Worm (Caenorhabditis elegans) whole organism, early embryonic: ENCODE results near the gene srp-6.

Source experiments
- B0310.2 ChIP-seq: sonication (generic microtip); optimal IDR thresholded peaks from 2 replicates; lab custom pipeline; 2016; ENCODE audit warnings: mild to moderate bottlenecking, missing genetic modification characterization, missing compliant biosample characterization
- F13C5.2 ChIP-seq: sonication (generic microtip); optimal IDR thresholded peaks from 2 replicates; lab custom pipeline; 2017; ENCODE audit warnings: mild to moderate bottlenecking, missing genetic modification characterization, inconsistent platforms, missing compliant biosample characterization
- aly-1 ChIP-seq: sonication (generic microtip); optimal IDR thresholded peaks from 2 replicates; lab custom pipeline; 2016; ENCODE audit warnings: missing genetic modification characterization, missing compliant biosample characterization
- ama-1 ChIP-seq: fragments of 150-350 bp; optimal IDR thresholded peaks from 2 replicates; lab custom pipeline; 2014
- ceh-13 ChIP-seq: fragments of 200-800 bp; sonication (Bioruptor generic); optimal IDR thresholded peaks from 2 replicates; lab custom pipeline; 2018; ENCODE audit warnings: mild to moderate bottlenecking, missing genetic modification characterization, missing compliant biosample characterization
- ceh-36 ChIP-seq: sonication (generic microtip); optimal IDR thresholded peaks from 2 replicates; lab custom pipeline; 2016; ENCODE audit warnings: missing genetic modification characterization, inconsistent platforms, missing compliant biosample characterization
- ets-7 ChIP-seq: sonication (generic microtip); optimal IDR thresholded peaks from 2 replicates; lab custom pipeline; 2016; ENCODE audit warnings: missing genotype, missing genetic modification characterization, missing compliant biosample characterization
- flt-1 ChIP-seq: fragments of 200-800 bp; sonication (Bioruptor generic); IDR thresholded peaks from 2 replicates; pipeline ENCODE4 v1.3.6; 2022; ENCODE audit warnings: missing genetic modification characterization, missing compliant biosample characterization
- hmbx-1 ChIP-seq: sonication (generic microtip); optimal IDR thresholded peaks from 2 replicates; lab custom pipeline; 2016; ENCODE audit warnings: mild to moderate bottlenecking, missing genetic modification characterization, missing compliant biosample characterization
- hmg-4 ChIP-seq: fragments of 200-800 bp; sonication (Bioruptor generic); optimal IDR thresholded peaks from 2 replicates; lab custom pipeline; 2018; ENCODE audit warnings: mild to moderate bottlenecking, missing genetic modification characterization, missing compliant biosample characterization
- hnd-1 ChIP-seq: sonication (generic microtip); optimal IDR thresholded peaks from 2 replicates; lab custom pipeline; 2016; ENCODE audit warnings: missing genetic modification characterization, missing compliant biosample characterization
- pes-1 ChIP-seq: fragments of 200-800 bp; sonication (Bioruptor generic); IDR thresholded peaks from 2 replicates; pipeline ENCODE4 v1.3.6; 2022; ENCODE audit warnings: missing genetic modification reagents, missing genetic modification characterization, missing compliant biosample characterization
- scrt-1 ChIP-seq: fragments of 200-800 bp; sonication (Bioruptor generic); IDR thresholded peaks from 2 replicates; pipeline ENCODE4 v1.3.6; 2022; ENCODE audit warnings: missing genetic modification characterization, missing compliant biosample characterization
- sea-1 ChIP-seq: fragments of 200-800 bp; sonication (Bioruptor generic); conservative IDR thresholded peaks from 2 replicates; pipeline ENCODE4 v1.3.6; 2022; ENCODE audit warnings: missing genetic modification characterization, missing compliant biosample characterization
- tbx-11 ChIP-seq: fragments of 200-800 bp; sonication (Bioruptor generic); IDR thresholded peaks from 2 replicates; pipeline ENCODE4 v1.3.6; 2022; ENCODE audit warnings: missing genetic modification characterization, missing compliant biosample characterization
- tbx-37 ChIP-seq: fragments of 200-800 bp; sonication (Bioruptor generic); conservative IDR thresholded peaks from 2 replicates; pipeline ENCODE4 v1.3.6; 2022; ENCODE audit warnings: missing genetic modification reagents, missing genetic modification characterization, missing compliant biosample characterization
- tra-4 ChIP-seq: sonication (generic microtip); optimal IDR thresholded peaks from 2 replicates; lab custom pipeline; 2017; ENCODE audit warnings: missing genetic modification characterization, missing compliant biosample characterization

Gene srp-6

ce11 chrV:7395359-7395758, 9.5 kb upstream of the srp-6 start, which contains the start of gene srx-9:
Gene srx-9 (minus strand): TSS chrV:7395459.
- TF ChIP-seq scrt-1 (GFP tag; lab: Robert Waterston, UW) = no peak

ce11 chrV:7391933-7392332, 6.0 kb upstream of the srp-6 start, which contains the start of gene fbxa-105:
Gene fbxa-105 (minus strand): TSS chrV:7392029.
- no peak for TF ChIP-seq aly-1

ce11 chrV:7389771-7390170, 3.9 kb upstream of the srp-6 start, which contains the start of gene C02H6.1:
Gene C02H6.1 (minus strand): TSS chrV:7389871.
- TF ChIP-seq flt-1 (GFP tag; lab: Robert Waterston, UW) (no peak), tbx-11 (GFP tag; lab: Robert Waterston, UW) (no peak), aly-1 (no peak)

ce11 chrV:7387755-7388154, 1.9 kb upstream of the srp-6 start, which contains the start of gene C02H6.3:
Gene C02H6.3 (minus strand): TSS chrV:7387855.
- TF ChIP-seq hmbx-1 (tag; lab: Kevin White, UChicago) (no peak), hmg-4 (GFP tag; lab: Kevin White, UChicago) (no peak), ama-1 (no peak), scrt-1 (GFP tag; lab: Robert Waterston, UW) (no peak), F13C5.2 (tag; lab: Kevin White, UChicago) (no peak), flt-1 (GFP tag; lab: Robert Waterston, UW) (no peak), tra-4 (tag; lab: Kevin White, UChicago) (no peak), sea-1 (GFP tag; lab: Robert Waterston, UW) (no peak), tbx-11 (GFP tag; lab: Robert Waterston, UW) (no peak), B0310.2 (tag; lab: Kevin White, UChicago) (no peak), aly-1 (no peak)

- TF ChIP-seq hnd-1 (tag; lab: Kevin White, UChicago) (no peak), aly-1 (no peak), tbx-11 (GFP tag; lab: Robert Waterston, UW) (no peak), ceh-36 (tag; lab: Kevin White, UChicago) (no peak), ama-1 (no peak), hmg-4 (GFP tag; lab: Kevin White, UChicago) (no peak), flt-1 (GFP tag; lab: Robert Waterston, UW) (no peak), scrt-1 (GFP tag; lab: Robert Waterston, UW) (no peak), F13C5.2 (tag; lab: Kevin White, UChicago) (no peak), tra-4 (tag; lab: Kevin White, UChicago) (no peak), pes-1 (no peak), hmbx-1 (tag; lab: Kevin White, UChicago) (no peak), tbx-37 (GFP tag; lab: Robert Waterston, UW) (no peak), B0310.2 (tag; lab: Kevin White, UChicago) (no peak)
These were observed 4.9 kb downstream of the srp-6 start, which contains the start of gene C03G6.17 for ce11 chrV:7381008-7381407. Gene C03G6.17 (minus strand): TSS chrV:7381108.

- TF ChIP-seq sea-1 (GFP tag; lab: Robert Waterston, UW) = no peak
- TF ChIP-seq F13C5.2 (tag; lab: Kevin White, UChicago) = no peak
- no peak for TF ChIP-seq ets-7
- TF ChIP-seq tbx-37 (GFP tag; lab: Robert Waterston, UW) = no peak
These were observed 6.5 kb downstream of the srp-6 start, which contains the start of gene srsx-24 for ce11 chrV:7379384-7379783. Gene srsx-24 (minus strand): TSS chrV:7379484.

- TF ChIP-seq flt-1 (GFP tag; lab: Robert Waterston, UW) = no peak
- TF ChIP-seq aly-1 = no peak
- no peak for TF ChIP-seq sea-1 (GFP tag; lab: Robert Waterston, UW)
- no peak for TF ChIP-seq hnd-1 (tag; lab: Kevin White, UChicago)
- no peak for TF ChIP-seq tbx-37 (GFP tag; lab: Robert Waterston, UW)
- no peak for TF ChIP-seq tbx-11 (GFP tag; lab: Robert Waterston, UW)
- TF ChIP-seq hmbx-1 (tag; lab: Kevin White, UChicago) = no peak
- no peak for TF ChIP-seq ets-7
- no peak for TF ChIP-seq pes-1
These were observed 11.8 kb downstream of the srp-6 start, which contains the start of gene srx-56 for ce11 chrV:7374090-7374489. Gene srx-56 (plus strand): TSS chrV:7374390.

- TF ChIP-seq ceh-13 (GFP tag; lab: Kevin White, UChicago) (no peak), ets-7 (no peak)
These were observed 16.3 kb downstream of the srp-6 start, which contains the start of gene srj-14 for ce11 chrV:7369578-7369977. Gene srj-14 (plus strand): TSS chrV:7369708.

- TF ChIP-seq ama-1 = no peak
- no peak for TF ChIP-seq ceh-13 (GFP tag; lab: Kevin White, UChicago)
- no peak for TF ChIP-seq F13C5.2 (tag; lab: Kevin White, UChicago)
- no peak for TF ChIP-seq ets-7
- no peak for TF ChIP-seq flt-1 (GFP tag; lab: Robert Waterston, UW)
- no peak for TF ChIP-seq scrt-1 (GFP tag; lab: Robert Waterston, UW)
- no peak for TF ChIP-seq ceh-36 (tag; lab: Kevin White, UChicago)
These were observed 21.0 kb downstream of the srp-6 start, which contains the start of gene exc-13 for ce11 chrV:7364951-7365350. Gene exc-13 (plus strand): TSS chrV:7365251.
